Fruit fly (Drosophila melanogaster): Measurements from ENCODE around the gene ppk14.

The ppk14 gene

dm6 chr2L:6351809-6352182 is 3.0 kb upstream of the ppk14 start (continued):
- no peak for TF ChIP-seq crol (GFP tag; IDR thresholded peaks at IDR 0.05)
- peak; percentile 27 for TF ChIP-seq CG14710 (tag; optimal IDR thresholded peaks at IDR 0.05)

dm6 chr2L:6354231-6354630 is 525 bp upstream of the ppk14 start, which contains the start of gene ppk7:
Gene ppk7, minus strand, starts transcription at chr2L:6354331.
- TF ChIP-seq CG31365 (tag; optimal IDR thresholded peaks at IDR 0.05), result no peak
- TF ChIP-seq Bdp1 (GFP tag; optimal IDR thresholded peaks at IDR 0.05), result no peak
- no peak for TF ChIP-seq Elba2 (GFP tag; optimal IDR thresholded peaks at IDR 0.05)
- no peak for TF ChIP-seq CG11695 (GFP tag; IDR thresholded peaks at IDR 0.05)
- TF ChIP-seq dmrt11E (tag; optimal IDR thresholded peaks at IDR 0.05), result no peak
- TF ChIP-seq Dip3 (GFP tag; optimal IDR thresholded peaks at IDR 0.05), result no peak

dm6 chr2L:6356134-6356533 is 1.4 kb downstream of the ppk14 start:
- peak; percentile 92 for TF ChIP-seq Ets65A (GFP tag)
- no peak for TF ChIP-seq CG31388 (GFP tag; optimal IDR thresholded peaks at IDR 0.05)
- no peak for TF ChIP-seq HLH4C (GFP tag; IDR thresholded peaks at IDR 0.05; ENCODE audit: partially characterized antibody)
- TF ChIP-seq CG2875 (GFP tag; optimal IDR thresholded peaks at IDR 0.05), result no peak
- TF ChIP-seq danr (GFP tag; IDR thresholded peaks at IDR 0.05), result no peak

dm6 chr2L:6356686-6357362 is 2.1 kb downstream of the ppk14 start:
- no peak for TF ChIP-seq h (optimal IDR thresholded peaks at IDR 0.05)
- no peak for TF ChIP-seq luna (GFP tag; optimal IDR thresholded peaks at IDR 0.05)
- TF ChIP-seq Sry-β (GFP tag; optimal IDR thresholded peaks at IDR 0.05), result no peak
- peak; percentile 43 for TF ChIP-seq en (GFP tag; optimal IDR thresholded peaks at IDR 0.05)
- 0 out of 2 replicates have a peak, but pooled peaks have one; percentile 28 for TF ChIP-seq Oaz (GFP tag; IDR thresholded peaks at IDR 0.05)
- peak; percentile 65 for TF ChIP-seq CG31441 (GFP tag; IDR thresholded peaks at IDR 0.05)
- no peak for TF ChIP-seq CG2202 (tag; optimal IDR thresholded peaks at IDR 0.05)
- peak; percentile 58 for TF ChIP-seq CG4707 (GFP tag; optimal IDR thresholded peaks at IDR 0.05)
- TF ChIP-seq CG6854 (GFP tag; optimal IDR thresholded peaks at IDR 0.05), result no peak
- no peak for TF ChIP-seq gcm2 (GFP tag; optimal IDR thresholded peaks at IDR 0.05)
- peak; percentile 82 for TF ChIP-seq Ets65A (GFP tag)
- no peak for TF ChIP-seq schlank (tag; optimal IDR thresholded peaks at IDR 0.05)
- no peak for TF ChIP-seq BtbVII (GFP tag; optimal IDR thresholded peaks at IDR 0.05)
- TF ChIP-seq dm (GFP tag; optimal IDR thresholded peaks at IDR 0.05), result no peak
- no peak for TF ChIP-seq CG8089 (GFP tag; optimal IDR thresholded peaks at IDR 0.05)
- no peak for TF ChIP-seq Spps (tag; optimal IDR thresholded peaks at IDR 0.05)
- TF ChIP-seq D (optimal IDR thresholded peaks at IDR 0.05), result no peak
- no peak for TF ChIP-seq D (GFP tag; optimal IDR thresholded peaks at IDR 0.05)
- TF ChIP-seq Dek (tag; optimal IDR thresholded peaks at IDR 0.05), result no peak
- no peak for TF ChIP-seq Hmx (GFP tag; optimal IDR thresholded peaks at IDR 0.05)
- peak; percentile 50 for TF ChIP-seq Six4 (GFP tag; optimal IDR thresholded peaks at IDR 0.05)
- no peak for TF ChIP-seq tgo (GFP tag; IDR thresholded peaks at IDR 0.05)
- no peak for TF ChIP-seq Aef1 (GFP tag; IDR thresholded peaks at IDR 0.05)
- no peak for TF ChIP-seq CG14050 (GFP tag; IDR thresholded peaks at IDR 0.05)
- TF ChIP-seq CG3838 (GFP tag; optimal IDR thresholded peaks at IDR 0.05), result no peak
- no peak for TF ChIP-seq CG10274 (GFP tag; optimal IDR thresholded peaks at IDR 0.05)
- TF ChIP-seq cato (GFP tag; optimal IDR thresholded peaks at IDR 0.05; ENCODE audit: borderline replicate concordance), result no peak
- peak; percentile 28 for TF ChIP-seq Sox100B (GFP tag; optimal IDR thresholded peaks at IDR 0.05)
- no peak for TF ChIP-seq zfh2 (GFP tag; optimal IDR thresholded peaks at IDR 0.05)
- 0 out of 2 replicates have a peak, but pooled peaks have one; percentile 6 for TF ChIP-seq wdn (GFP tag; IDR thresholded peaks at IDR 0.05)
- no peak for TF ChIP-seq ATbp (GFP tag; optimal IDR thresholded peaks at IDR 0.05)
- TF ChIP-seq CG32772 (GFP tag; IDR thresholded peaks at IDR 0.05), result no peak
- TF ChIP-seq CG1233 (GFP tag; optimal IDR thresholded peaks at IDR 0.05), result peak; percentile 52
- TF ChIP-seq repo (GFP tag; optimal IDR thresholded peaks at IDR 0.05), result no peak
- no peak for TF ChIP-seq CG3065 (GFP tag; optimal IDR thresholded peaks at IDR 0.05)
